Worm (Caenorhabditis elegans) whole organism, L4 larva: ENCODE data around the gene F16B4.7.
"Not testable (repeated sequence)": the region's sequence is repeated elsewhere in the genome, so short reads cannot be mapped to it uniquely, and the experiment has no call there.

Experiments used
- Y105C5A.15 ChIP-seq: fragments of 200-800 bp; sonication (Bioruptor generic); IDR thresholded peaks from 2 replicates; pipeline ENCODE4 v1.3.6; 2022; ENCODE audit warnings: missing genetic modification characterization, missing compliant biosample characterization
- lin-13 ChIP-seq: fragments of 150-350 bp; optimal IDR thresholded peaks from 2 replicates; lab custom pipeline; 2014; ENCODE audit warnings: missing biosample characterization, missing genetic modification reagents, missing genetic modification characterization
- lir-3 ChIP-seq: sonication (generic microtip); optimal IDR thresholded peaks from 2 replicates; lab custom pipeline; 2016; ENCODE audit warnings: mild to moderate bottlenecking, missing genetic modification characterization, missing compliant biosample characterization
- lsy-2 ChIP-seq, 2 experiments: fragments of 150-350 bp in 1 of 2; sonication (generic microtip) in 1 of 2; optimal IDR thresholded peaks; 2 replicates each; lab custom pipeline; 2014 to 2017; ENCODE audit warnings: missing biosample characterization in 2 of 2, missing genetic modification characterization in 2 of 2
- mdl-1 ChIP-seq, 2 experiments: fragments of 150-350 bp in 1 of 2; sonication (generic microtip) in 1 of 2; optimal IDR thresholded peaks; 2 replicates each; lab custom pipeline; 2014 to 2017; ENCODE audit warnings: missing biosample characterization in 2 of 2, missing genetic modification characterization in 2 of 2
- mep-1 ChIP-seq: fragments of 150-350 bp; sonication (generic microtip); optimal IDR thresholded peaks from 3 replicates; lab custom pipeline; 2014; ENCODE audit warnings: missing biosample characterization, missing genetic modification characterization
- nhr-10 ChIP-seq: fragments of 150-350 bp; optimal IDR thresholded peaks from 2 replicates; lab custom pipeline; 2014; ENCODE audit warnings: missing biosample characterization, missing genetic modification characterization
- nhr-11 ChIP-seq: fragments of 150-350 bp; optimal IDR thresholded peaks from 2 replicates; lab custom pipeline; 2014; ENCODE audit warnings: missing biosample characterization, missing genetic modification characterization
- nhr-111 ChIP-seq: fragments of 200-800 bp; sonication (Bioruptor generic); optimal IDR thresholded peaks from 2 replicates; lab custom pipeline; 2018; ENCODE audit warnings: mild to moderate bottlenecking, missing genetic modification characterization, missing compliant biosample characterization

ce11 chrV:1561169-1561568 lies 24.3 kb upstream of the F16B4.7 start:
- TF ChIP-seq nhr-111 (GFP tag; lab: Kevin White, UChicago); nhr-11 (tag; lab: Kevin White, UChicago); mep-1; nhr-10 (tag; lab: Kevin White, UChicago); lin-13; mdl-1 (tag; optimal IDR thresholded peaks at IDR 0.05; lab: Kevin White, UChicago); Y105C5A.15 (GFP tag; lab: Robert Waterston, UW); lsy-2 (tag; optimal IDR thresholded peaks at IDR 0.05; lab: Kevin White, UChicago); lir-3 (tag; lab: Kevin White, UChicago): not testable (repeated sequence)
